Worm (Caenorhabditis elegans) whole organism, L4 larva: ENCODE results near the gene F42A10.6.

Experiments used
- T20F7.1 ChIP-seq: fragments of 200-800 bp; sonication (Bioruptor generic); optimal IDR thresholded peaks from 2 replicates; lab custom pipeline; 2018; ENCODE audit warnings: mild to moderate bottlenecking, missing genetic modification characterization, missing compliant biosample characterization
- ceh-28 ChIP-seq: fragments of 150-350 bp; optimal IDR thresholded peaks from 2 replicates; lab custom pipeline; 2014; ENCODE audit warnings: missing biosample characterization, missing genetic modification reagents, missing genetic modification characterization
- fos-1 ChIP-seq: fragments of 150-350 bp; optimal IDR thresholded peaks from 2 replicates; lab custom pipeline; 2014; ENCODE audit warnings: missing biosample characterization, missing genetic modification characterization
- hmg-1.1 ChIP-seq: fragments of 200-800 bp; sonication (Bioruptor generic); IDR thresholded peaks from 2 replicates; pipeline ENCODE4 v1.3.6; 2022; ENCODE audit warnings: missing genetic modification reagents, missing genetic modification characterization, missing compliant biosample characterization
- lin-13 ChIP-seq: fragments of 150-350 bp; optimal IDR thresholded peaks from 2 replicates; lab custom pipeline; 2014; ENCODE audit warnings: missing biosample characterization, missing genetic modification reagents, missing genetic modification characterization
- nhr-11 ChIP-seq: fragments of 150-350 bp; optimal IDR thresholded peaks from 2 replicates; lab custom pipeline; 2014; ENCODE audit warnings: missing biosample characterization, missing genetic modification characterization
- nhr-111 ChIP-seq: fragments of 200-800 bp; sonication (Bioruptor generic); optimal IDR thresholded peaks from 2 replicates; lab custom pipeline; 2018; ENCODE audit warnings: mild to moderate bottlenecking, missing genetic modification characterization, missing compliant biosample characterization
- nhr-237 ChIP-seq: sonication (generic microtip); optimal IDR thresholded peaks from 2 replicates; lab custom pipeline; 2017; ENCODE audit warnings: missing biosample characterization, missing genetic modification characterization
- nhr-48 ChIP-seq: sonication (generic microtip); optimal IDR thresholded peaks from 2 replicates; lab custom pipeline; 2016; ENCODE audit warnings: mild to moderate bottlenecking, missing genetic modification characterization, missing compliant biosample characterization
- nhr-76 ChIP-seq: fragments of 150-350 bp; optimal IDR thresholded peaks from 2 replicates; lab custom pipeline; 2014; ENCODE audit warnings: missing biosample characterization, missing genetic modification characterization
- rbr-2 ChIP-seq: sonication (generic microtip); optimal IDR thresholded peaks from 2 replicates; lab custom pipeline; 2016; ENCODE audit warnings: missing genotype, missing genetic modification characterization, missing compliant biosample characterization
- saeg-2 ChIP-seq: fragments of 200-800 bp; sonication (Bioruptor generic); IDR thresholded peaks from 2 replicates; pipeline ENCODE4 v1.3.6; 2022; ENCODE audit warnings: missing genetic modification reagents, missing genetic modification characterization, missing compliant biosample characterization
- unc-62 ChIP-seq, 3 experiments: fragments of 150-350 bp in 1 of 3; sonication (generic microtip); optimal IDR thresholded peaks in 2 of 3; peaks in 1 of 3; 1 replicate in 1 of 3; 2 replicates in 2 of 3; lab custom pipeline; 2014 to 2017; ENCODE audit warnings: missing biosample characterization in 3 of 3, missing genetic modification characterization in 3 of 3, missing genetic modification reagents in 3 of 3, missing genotype in 1 of 3

- TF ChIP-seq lin-13 (GFP tag; lab: Kevin White, UChicago): peak; percentile 72
- TF ChIP-seq T20F7.1: no peak
- no peak for TF ChIP-seq saeg-2 (GFP tag; lab: Robert Waterston, UW)
- peak; percentile 70 for TF ChIP-seq rbr-2
- TF ChIP-seq nhr-111 (GFP tag; lab: Kevin White, UChicago): no peak
- no peak for TF ChIP-seq nhr-237 (tag; lab: Kevin White, UChicago)
- TF ChIP-seq ceh-28 (tag; lab: Kevin White, UChicago): no peak
- peak; percentile 74 for TF ChIP-seq hmg-1.1 (GFP tag; lab: Robert Waterston, UW)
- peak; percentile 61 for TF ChIP-seq nhr-11 (tag; lab: Kevin White, UChicago)
- TF ChIP-seq fos-1 (tag; lab: Kevin White, UChicago): no peak
- no peak for TF ChIP-seq nhr-48
- TF ChIP-seq nhr-76 (tag; lab: Kevin White, UChicago): no peak
- TF ChIP-seq unc-62 (GFP tag; optimal IDR thresholded peaks at IDR 0.05 in 1 of 2; lab: Kevin White, UChicago): no peak
- no peak for TF ChIP-seq unc-62 (tag; optimal IDR thresholded peaks at IDR 0.05; lab: Kevin White, UChicago)
Measured at ce11 chrIII:6206161-6206853, 29.6 kb upstream of the F42A10.6 start, which contains the start of the genes sna-3 and rps-3.
